Fruit fly (Drosophila melanogaster) whole organism, adult: ENCODE data around the gene ppk13.

ENCODE experiments used
- CG11617 ChIP-seq: fragments of 200-800 bp; sonication (Bioruptor generic); optimal IDR thresholded peaks from 2 replicates; lab custom pipeline; 2017; ENCODE audit warnings: mild to moderate bottlenecking, missing biosample characterization, missing genetic modification reagents, missing genetic modification characterization
- CG12768 ChIP-seq: fragments of 200-800 bp; sonication (Bioruptor generic); optimal IDR thresholded peaks from 2 replicates; lab custom pipeline; 2017; ENCODE audit warnings: missing biosample characterization, missing genetic modification characterization, mild to moderate bottlenecking, moderate library complexity, missing genetic modification reagents
- CG14711 ChIP-seq: fragments of 200-800 bp; sonication (Bioruptor generic); optimal IDR thresholded peaks from 2 replicates; lab custom pipeline; 2018; ENCODE audit warnings: missing biosample characterization, mild to moderate bottlenecking, missing genetic modification characterization, moderate library complexity
- CG1620 ChIP-seq: fragments of 200-800 bp; sonication (Bioruptor generic); optimal IDR thresholded peaks from 2 replicates; lab custom pipeline; 2016; ENCODE audit warnings: missing biosample characterization, missing genetic modification characterization
- CG33017 ChIP-seq: fragments of 200-800 bp; sonication (Bioruptor generic); optimal IDR thresholded peaks from 2 replicates; lab custom pipeline; 2018; ENCODE audit warnings: missing biosample characterization, mild to moderate bottlenecking, missing genetic modification characterization, moderate library complexity
- CG7045 ChIP-seq: fragments of 200-800 bp; sonication (Bioruptor generic); optimal IDR thresholded peaks from 2 replicates; lab custom pipeline; 2017; ENCODE audit warnings: missing biosample characterization, mild to moderate bottlenecking, missing genetic modification characterization
- Clk ChIP-seq: fragments of 200-800 bp; sonication (Bioruptor generic); optimal IDR thresholded peaks from 2 replicates; lab custom pipeline; 2017; ENCODE audit warnings: missing biosample characterization, missing genetic modification characterization
- Crg-1 ChIP-seq: fragments of 200-800 bp; sonication (Bioruptor generic); optimal IDR thresholded peaks from 2 replicates; lab custom pipeline; 2016; ENCODE audit warnings: missing biosample characterization, missing genetic modification characterization
- Hr96 ChIP-seq: fragments of 200-800 bp; sonication (Bioruptor generic); optimal IDR thresholded peaks from 2 replicates; lab custom pipeline; 2016; ENCODE audit warnings: missing biosample characterization, missing genetic modification characterization
- Mnt ChIP-seq: fragments of 200-800 bp; sonication (Bioruptor generic); optimal IDR thresholded peaks from 2 replicates; lab custom pipeline; 2016; ENCODE audit warnings: missing biosample characterization, mild to moderate bottlenecking, missing genetic modification characterization
- cnc ChIP-seq, 2 experiments: fragments of >200 bp; optimal IDR thresholded peaks; 2 replicates each; lab custom pipeline; 2017
- kay ChIP-seq: fragments of 200-800 bp; sonication (Bioruptor generic); peaks from one replicate; lab custom pipeline; 2016; ENCODE audit warnings: missing biosample characterization, missing genetic modification characterization, borderline replicate concordance
- ovo ChIP-seq: fragments of 200-800 bp; sonication (Bioruptor generic); optimal IDR thresholded peaks from 2 replicates; lab custom pipeline; 2016; ENCODE audit warnings: missing biosample characterization, missing genetic modification characterization
- toe ChIP-seq: fragments of 200-800 bp; sonication (Bioruptor generic); optimal IDR thresholded peaks from 2 replicates; lab custom pipeline; 2016; ENCODE audit warnings: missing biosample characterization, missing genetic modification characterization

dm6 chr2L:21089075-21089474 is 524 bp upstream of the ppk13 start, which contains the start of gene CG9259:
- no peak for TF ChIP-seq kay (GFP tag; lab: Kevin White, UChicago)
- TF ChIP-seq Crg-1 = no peak
- TF ChIP-seq Hr96 (GFP tag; lab: Kevin White, UChicago) = no peak
- no peak for TF ChIP-seq CG1620 (GFP tag; lab: Kevin White, UChicago)
- TF ChIP-seq ovo (GFP tag; lab: Kevin White, UChicago) = no peak
- TF ChIP-seq Mnt (GFP tag; lab: Kevin White, UChicago) = no peak
- no peak for TF ChIP-seq toe
- no peak for TF ChIP-seq CG12768 (GFP tag; lab: Kevin White, UChicago)
- no peak for TF ChIP-seq Clk (GFP tag; lab: Kevin White, UChicago)
- TF ChIP-seq cnc (optimal IDR thresholded peaks at IDR 0.05; lab: Kevin White, UChicago) = no peak
- no peak for TF ChIP-seq CG7045 (GFP tag; lab: Kevin White, UChicago)
- TF ChIP-seq CG14711 = no peak
- TF ChIP-seq CG33017 (tag; lab: Kevin White, UChicago) = no peak
- no peak for TF ChIP-seq CG11617 (GFP tag; lab: Kevin White, UChicago)
